Worm (Caenorhabditis elegans): ENCODE measurements around the gene F07B7.7.

DNA sequence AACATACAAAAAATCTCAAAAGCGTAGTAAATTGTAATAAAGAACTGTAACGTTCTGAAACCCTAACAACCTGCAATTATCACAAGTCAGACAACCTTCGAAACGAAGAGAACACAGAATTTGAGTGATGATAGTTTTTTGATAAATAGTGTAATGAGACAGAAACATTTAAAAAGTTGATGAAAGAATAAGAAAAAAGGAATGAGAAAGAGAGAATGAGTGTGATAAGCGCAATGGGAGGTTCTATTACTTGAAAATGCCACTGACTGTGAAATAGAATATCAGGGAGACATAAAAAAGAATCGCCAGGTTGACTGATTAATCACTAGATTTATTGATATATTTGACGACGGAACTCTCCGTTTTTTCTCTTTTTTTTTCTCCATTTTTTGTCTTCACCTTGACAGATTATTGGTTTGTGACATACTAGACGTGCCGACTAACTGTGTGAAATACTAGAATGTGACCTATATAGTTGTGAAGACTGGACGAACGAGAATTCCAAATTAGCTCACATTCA lies 36.1 kb upstream of the F07B7.7 start:
- no peak for TF ChIP-seq med-1 (GFP tag; optimal IDR thresholded peaks at IDR 0.05; ENCODE audit: insufficient read depth)
- TF ChIP-seq flt-1 (GFP tag; IDR thresholded peaks at IDR 0.05) = no peak
- no peak for TF ChIP-seq T22C8.4 (GFP tag; IDR thresholded peaks at IDR 0.05)

Measured in whole organism, midembryonic.